Worm (Caenorhabditis elegans) whole organism, midembryonic: Measurements from ENCODE around the gene ttr-27.

Experiments
- T22C8.4 ChIP-seq: fragments of 200-800 bp; sonication (Bioruptor generic); IDR thresholded peaks from 2 replicates; pipeline ENCODE4 v1.3.6; 2022; ENCODE audit warnings: missing genetic modification characterization, missing compliant biosample characterization
- cog-1 ChIP-seq: sonication (generic microtip); optimal IDR thresholded peaks from 2 replicates; lab custom pipeline; 2016; ENCODE audit warnings: missing genetic modification characterization, missing compliant biosample characterization
- flt-1 ChIP-seq: fragments of 200-800 bp; sonication (Bioruptor generic); IDR thresholded peaks from 2 replicates; pipeline ENCODE4 v1.3.6; 2022; ENCODE audit warnings: missing genetic modification characterization, missing compliant biosample characterization
- ztf-29 ChIP-seq: fragments of 200-800 bp; sonication (Bioruptor generic); IDR thresholded peaks from 2 replicates; pipeline ENCODE4 v1.3.6; 2022; ENCODE audit warnings: missing genetic modification reagents, missing genetic modification characterization, missing compliant biosample characterization

DNA sequence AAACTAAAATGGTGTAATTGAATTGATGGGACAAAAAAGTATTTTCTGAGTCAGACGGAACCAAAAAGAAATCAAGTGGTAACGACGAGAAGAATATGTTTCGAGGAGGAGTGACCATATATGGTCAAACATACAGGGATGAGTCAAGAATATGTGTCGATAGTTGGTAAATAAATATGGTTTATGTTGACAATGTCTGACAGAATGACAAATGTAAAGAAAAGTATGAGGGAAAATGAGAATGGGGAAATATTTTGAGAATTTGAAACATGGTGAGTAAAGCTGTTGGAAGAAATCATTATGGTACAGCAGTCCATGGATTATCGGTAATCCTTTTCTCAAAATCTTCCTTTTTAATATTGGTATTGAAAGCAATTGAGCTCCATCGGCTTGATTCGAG is 35.9 kb downstream of the ttr-27 start, which contains the start of gene nspg-1:
- TF ChIP-seq flt-1 (GFP tag; lab: Robert Waterston, UW) (no peak), T22C8.4 (no peak), ztf-29 (GFP tag; lab: Robert Waterston, UW) (no peak), cog-1 (no peak)
